Fruit fly (Drosophila melanogaster) whole organism, embryonic: ENCODE results near the gene CG5521.

ENCODE experiments used
- ATbp ChIP-seq: fragments of 200-800 bp; sonication (Bioruptor generic); optimal IDR thresholded peaks from 2 replicates; lab custom pipeline; 2017; ENCODE audit warnings: missing biosample characterization, mild to moderate bottlenecking, missing genetic modification characterization, missing genetic modification reagents
- Atf-2 ChIP-seq: fragments of 200-800 bp; sonication (Bioruptor generic); optimal IDR thresholded peaks from 2 replicates; lab custom pipeline; 2016; ENCODE audit warnings: missing biosample characterization, missing genetic modification characterization
- CG1024 ChIP-seq: fragments of 200-800 bp; sonication (Bioruptor generic); IDR thresholded peaks from 2 replicates; pipeline ENCODE4 v1.3.6; 2022; ENCODE audit warnings: missing biosample characterization, missing genetic modification characterization
- CG10366 ChIP-seq: fragments of 200-800 bp; sonication (Bioruptor generic); IDR thresholded peaks from 2 replicates; pipeline ENCODE4 v1.3.6; 2022; ENCODE audit warnings: missing biosample characterization, missing genetic modification characterization
- CG11093 ChIP-seq: fragments of 200-800 bp; sonication (Bioruptor generic); IDR thresholded peaks from 3 replicates; pipeline ENCODE4 v1.3.6; 2022; ENCODE audit warnings: missing biosample characterization, missing genetic modification characterization
- CG13624 ChIP-seq: fragments of 200-800 bp; sonication (Bioruptor generic); optimal IDR thresholded peaks from 2 replicates; lab custom pipeline; 2016; ENCODE audit warnings: missing biosample characterization, missing genetic modification characterization
- CG14860 ChIP-seq: fragments of 200-800 bp; sonication (Bioruptor generic); IDR thresholded peaks from 3 replicates; pipeline ENCODE4 v1.3.6; 2022; ENCODE audit warnings: missing biosample characterization, missing genetic modification characterization; ENCODE audit not compliant: partially characterized antibody
- CG14965 ChIP-seq: fragments of 200-800 bp; sonication (Bioruptor generic); optimal IDR thresholded peaks from 2 replicates; lab custom pipeline; 2016; ENCODE audit warnings: missing biosample characterization, missing genetic modification characterization, borderline replicate concordance
- CG15073 ChIP-seq: fragments of 200-800 bp; sonication (Bioruptor generic); optimal IDR thresholded peaks from 2 replicates; lab custom pipeline; 2016; ENCODE audit warnings: missing biosample characterization, missing genetic modification characterization
- CG15601 ChIP-seq: fragments of 200-800 bp; sonication (Bioruptor generic); optimal IDR thresholded peaks from 3 replicates; lab custom pipeline; 2019; ENCODE audit warnings: missing biosample characterization, mild to moderate bottlenecking, missing genetic modification characterization, moderate library complexity
- CG17361 ChIP-seq: fragments of 200-800 bp; sonication (Bioruptor generic); IDR thresholded peaks from 3 replicates; pipeline ENCODE4 v1.3.6; 2022; ENCODE audit warnings: missing biosample characterization, missing genetic modification characterization
- CG17802 ChIP-seq: fragments of 200-800 bp; sonication (Bioruptor generic); optimal IDR thresholded peaks from 2 replicates; lab custom pipeline; 2018; ENCODE audit warnings: missing biosample characterization, mild to moderate bottlenecking, missing genetic modification characterization, moderate library complexity
- CG2129 ChIP-seq: fragments of 200-800 bp; sonication (Bioruptor generic); IDR thresholded peaks from 2 replicates; pipeline ENCODE4 v1.3.6; 2022; ENCODE audit warnings: missing biosample characterization, missing genetic modification characterization; ENCODE audit not compliant: partially characterized antibody
- CG2889 ChIP-seq: fragments of 200-800 bp; sonication (Bioruptor generic); IDR thresholded peaks from 3 replicates; pipeline ENCODE4 v1.3.6; 2022; ENCODE audit warnings: missing biosample characterization, missing genetic modification characterization
- CG33213 ChIP-seq: fragments of 200-800 bp; sonication (Bioruptor generic); optimal IDR thresholded peaks from 3 replicates; lab custom pipeline; 2016; ENCODE audit warnings: missing biosample characterization, missing genetic modification characterization
- CG34224 ChIP-seq: fragments of 200-800 bp; sonication (Bioruptor generic); IDR thresholded peaks from 3 replicates; pipeline ENCODE4 v1.3.6; 2022; ENCODE audit warnings: missing biosample characterization, missing genetic modification characterization; ENCODE audit not compliant: partially characterized antibody
- CG8924 ChIP-seq: fragments of 200-800 bp; optimal IDR thresholded peaks from 3 replicates; lab custom pipeline; 2019; ENCODE audit warnings: missing biosample characterization, mild to moderate bottlenecking, missing genetic modification characterization, moderate library complexity
- CG9727 ChIP-seq: fragments of 200-800 bp; sonication (Bioruptor generic); optimal IDR thresholded peaks from 3 replicates; lab custom pipeline; 2017; ENCODE audit warnings: missing biosample characterization, mild to moderate bottlenecking, missing genetic modification characterization
- CG9797 ChIP-seq: fragments of 200-800 bp; sonication (Bioruptor generic); optimal IDR thresholded peaks from 3 replicates; lab custom pipeline; 2018; ENCODE audit warnings: missing biosample characterization, mild to moderate bottlenecking, missing genetic modification characterization
- CkIIα-i1 ChIP-seq: fragments of 200-800 bp; sonication (Bioruptor generic); IDR thresholded peaks from 2 replicates; pipeline ENCODE4 v1.3.6; 2022; ENCODE audit warnings: missing biosample characterization, missing genetic modification characterization
- CrebB ChIP-seq: fragments of 200-800 bp; sonication (Bioruptor generic); optimal IDR thresholded peaks from 3 replicates; lab custom pipeline; 2018; ENCODE audit warnings: missing biosample characterization, mild to moderate bottlenecking, missing genetic modification characterization
- Eip74EF ChIP-seq, 2 experiments: fragments of 200-800 bp in 1 of 2; fragments of >200 bp in 1 of 2; sonication (Bioruptor generic) in 1 of 2; optimal IDR thresholded peaks; 2 replicates each; lab custom pipeline; 2017 to 2019; ENCODE audit warnings: missing biosample characterization in 2 of 2, missing genetic modification characterization in 2 of 2, mild to moderate bottlenecking in 1 of 2, moderate library complexity in 1 of 2
- Fer1 ChIP-seq: fragments of 200-800 bp; sonication (Bioruptor generic); optimal IDR thresholded peaks from 2 replicates; lab custom pipeline; 2017; ENCODE audit warnings: missing biosample characterization, mild to moderate bottlenecking, missing genetic modification characterization
- H15 ChIP-seq: fragments of 200-800 bp; sonication (Bioruptor generic); IDR thresholded peaks from 3 replicates; pipeline ENCODE4 v1.3.6; 2022; ENCODE audit warnings: missing biosample characterization, missing genetic modification characterization
- H2.0 ChIP-seq: fragments of 200-800 bp; sonication (Bioruptor generic); IDR thresholded peaks from 2 replicates; pipeline ENCODE4 v1.3.6; 2022; ENCODE audit warnings: missing biosample characterization, missing genetic modification characterization
- HHEX ChIP-seq: fragments of 200-800 bp; sonication (Bioruptor generic); optimal IDR thresholded peaks from 3 replicates; lab custom pipeline; 2017; ENCODE audit warnings: missing biosample characterization, mild to moderate bottlenecking, missing genetic modification characterization, missing genetic modification reagents
- Hsf ChIP-seq: fragments of 200-800 bp; sonication (Bioruptor generic); optimal IDR thresholded peaks from 3 replicates; lab custom pipeline; 2016; ENCODE audit warnings: missing biosample characterization, missing genetic modification characterization
- Lpt ChIP-seq: fragments of >200 bp; optimal IDR thresholded peaks from 2 replicates; lab custom pipeline; 2018; ENCODE audit warnings: missing biosample characterization, missing genetic modification characterization
- Med ChIP-seq: fragments of 200-800 bp; sonication (Bioruptor generic); peaks from one replicate; lab custom pipeline; 2016; ENCODE audit warnings: missing biosample characterization, missing genetic modification characterization, mild to moderate bottlenecking, inconsistent platforms, moderate library complexity
- NC2β ChIP-seq: fragments of 200-800 bp; sonication (Bioruptor generic); optimal IDR thresholded peaks from 2 replicates; lab custom pipeline; 2016; ENCODE audit warnings: missing biosample characterization, missing genetic modification characterization
- Sox100B ChIP-seq: fragments of 200-800 bp; sonication (Bioruptor generic); optimal IDR thresholded peaks from 3 replicates; lab custom pipeline; 2018; ENCODE audit warnings: missing biosample characterization, mild to moderate bottlenecking, missing genetic modification characterization
- Ssrp ChIP-seq: fragments of 200-800 bp; sonication (Bioruptor generic); optimal IDR thresholded peaks from 2 replicates; lab custom pipeline; 2018; ENCODE audit warnings: missing biosample characterization, mild to moderate bottlenecking, missing genetic modification characterization, moderate library complexity
- abd-A ChIP-seq: fragments of 200-800 bp; sonication (Bioruptor generic); optimal IDR thresholded peaks from 3 replicates; lab custom pipeline; 2019; ENCODE audit warnings: missing biosample characterization, mild to moderate bottlenecking, missing genetic modification characterization, moderate library complexity
- danr ChIP-seq: fragments of 200-800 bp; sonication (Bioruptor generic); IDR thresholded peaks from 2 replicates; pipeline ENCODE4 v1.3.6; 2022; ENCODE audit warnings: missing biosample characterization, missing genetic modification characterization
- exex ChIP-seq: fragments of 200-800 bp; sonication (Bioruptor generic); optimal IDR thresholded peaks from 4 replicates; lab custom pipeline; 2018; ENCODE audit warnings: missing biosample characterization, mild to moderate bottlenecking, missing genetic modification characterization, moderate library complexity
- eyg ChIP-seq: fragments of 200-800 bp; sonication (Bioruptor generic); optimal IDR thresholded peaks from 3 replicates; lab custom pipeline; 2016; ENCODE audit warnings: missing biosample characterization, missing genetic modification characterization
- fd3F ChIP-seq: fragments of 200-800 bp; sonication (Bioruptor generic); optimal IDR thresholded peaks from 2 replicates; lab custom pipeline; 2018; ENCODE audit warnings: missing biosample characterization, mild to moderate bottlenecking, missing genetic modification characterization, moderate library complexity
- fd96Cb ChIP-seq: fragments of 200-800 bp; sonication (Bioruptor generic); optimal IDR thresholded peaks from 2 replicates; lab custom pipeline; 2018; ENCODE audit warnings: missing biosample characterization, mild to moderate bottlenecking, missing genetic modification characterization, moderate library complexity
- gce ChIP-seq: fragments of 200-800 bp; sonication (Bioruptor generic); IDR thresholded peaks from 3 replicates; pipeline ENCODE4 v1.3.6; 2022; ENCODE audit warnings: missing biosample characterization, missing genetic modification characterization
- gem ChIP-seq: fragments of 200-800 bp; sonication (Bioruptor generic); optimal IDR thresholded peaks from 2 replicates; lab custom pipeline; 2019; ENCODE audit warnings: missing biosample characterization, mild to moderate bottlenecking, missing genetic modification characterization, moderate library complexity
- gfzf ChIP-seq: fragments of 200-800 bp; sonication (Bioruptor generic); optimal IDR thresholded peaks from 2 replicates; lab custom pipeline; 2016; ENCODE audit warnings: missing biosample characterization, mild to moderate bottlenecking, missing genetic modification characterization, moderate library complexity
- grn ChIP-seq: fragments of 200-800 bp; sonication (Bioruptor generic); optimal IDR thresholded peaks from 3 replicates; lab custom pipeline; 2017; ENCODE audit warnings: missing biosample characterization, missing genetic modification characterization
- gsb-n ChIP-seq: fragments of 200-800 bp; sonication (Bioruptor generic); optimal IDR thresholded peaks from 3 replicates; lab custom pipeline; 2018; ENCODE audit warnings: missing biosample characterization, mild to moderate bottlenecking, missing genetic modification characterization
- ind ChIP-seq: fragments of 200-800 bp; sonication (Bioruptor generic); optimal IDR thresholded peaks from 3 replicates; lab custom pipeline; 2016; ENCODE audit warnings: missing biosample characterization, missing genetic modification characterization
- kay ChIP-seq: fragments of 200-800 bp; sonication (Bioruptor generic); optimal IDR thresholded peaks from 2 replicates; lab custom pipeline; 2016; ENCODE audit warnings: missing biosample characterization, missing genetic modification characterization
- lola ChIP-seq, 3 experiments: fragments of >200 bp in 2 of 3; fragments of 200-800 bp in 1 of 3; sonication (Bioruptor generic) in 1 of 3; optimal IDR thresholded peaks; 2 replicates each; lab custom pipeline; 2017 to 2019; ENCODE audit warnings: missing biosample characterization in 3 of 3, missing genetic modification characterization in 3 of 3, mild to moderate bottlenecking in 1 of 3, moderate library complexity in 1 of 3
- otp ChIP-seq: fragments of 200-800 bp; sonication (Bioruptor generic); IDR thresholded peaks from 3 replicates; pipeline ENCODE4, ENCODE4 v1.3.6; 2022; ENCODE audit warnings: missing biosample characterization, missing genetic modification characterization
- pb ChIP-seq: fragments of 200-800 bp; sonication (Bioruptor generic); optimal IDR thresholded peaks from 3 replicates; lab custom pipeline; 2016; ENCODE audit warnings: missing biosample characterization, missing genetic modification characterization
- phol ChIP-seq: fragments of 200-800 bp; sonication (Bioruptor generic); optimal IDR thresholded peaks from 3 replicates; lab custom pipeline; 2018; ENCODE audit warnings: missing biosample characterization, mild to moderate bottlenecking, missing genetic modification characterization, moderate library complexity
- psq ChIP-seq: fragments of 200-800 bp; sonication (Bioruptor generic); optimal IDR thresholded peaks from 2 replicates; lab custom pipeline; 2017; ENCODE audit warnings: missing biosample characterization, missing genetic modification characterization
- ranshi ChIP-seq: fragments of 200-800 bp; sonication (Bioruptor generic); IDR thresholded peaks from 2 replicates; pipeline ENCODE4 v1.3.6; 2022; ENCODE audit warnings: missing biosample characterization, missing genetic modification characterization

CG5521 gene

DNA sequence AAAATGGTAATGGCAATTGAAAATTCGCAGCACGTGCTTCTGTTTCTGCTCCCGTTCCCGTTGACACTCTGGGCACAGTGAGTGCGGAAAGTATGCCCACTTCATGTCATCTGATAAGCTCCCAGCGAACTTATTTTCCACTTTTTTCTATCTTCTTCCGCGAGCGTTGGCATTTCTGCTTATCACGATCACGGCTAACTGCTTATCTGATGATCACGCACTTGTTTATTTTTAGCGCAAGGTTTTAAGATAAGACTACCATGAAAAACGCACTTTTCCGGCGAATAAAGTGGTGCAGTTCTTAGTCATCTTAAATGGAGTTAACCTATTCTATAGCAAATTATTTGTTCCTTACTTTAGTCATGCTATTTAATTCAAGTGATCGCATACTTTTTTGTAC, 29.3 kb upstream of the CG5521 start (continued):
- peak; percentile 30 for TF ChIP-seq exex
- no peak for TF ChIP-seq psq
- TF ChIP-seq NC2β (GFP tag; lab: Kevin White, UChicago): peak; percentile 6
- TF ChIP-seq CG2889 (GFP tag; lab: Robert Waterston, UW): no peak
- peak; percentile 16 for TF ChIP-seq CG15601 (tag; lab: Kevin White, UChicago)
- no peak for TF ChIP-seq gfzf (GFP tag; lab: Kevin White, UChicago)
- peak; percentile 82 for TF ChIP-seq grn
- TF ChIP-seq kay (GFP tag; lab: Kevin White, UChicago): no peak
- TF ChIP-seq CG9797: no peak
- TF ChIP-seq CG11093 (GFP tag; lab: Robert Waterston, UW): no peak
- no peak for TF ChIP-seq CG14965
- peak; percentile 35 for TF ChIP-seq CG8924
- TF ChIP-seq CG17361 (GFP tag; lab: Robert Waterston, UW): peak; percentile 75
- TF ChIP-seq CG33213 (GFP tag; lab: Kevin White, UChicago): no peak
- no peak for TF ChIP-seq abd-A (tag; lab: Kevin White, UChicago)
- no peak for TF ChIP-seq CG10366 (GFP tag; lab: Robert Waterston, UW)
- no peak for TF ChIP-seq ranshi
- peak; percentile 57 for TF ChIP-seq phol (tag; lab: Kevin White, UChicago)
- TF ChIP-seq ind (GFP tag; lab: Kevin White, UChicago): peak; percentile 60
- peak; percentile 55 for TF ChIP-seq fd96Cb (tag; lab: Kevin White, UChicago)
- TF ChIP-seq gsb-n: no peak
- TF ChIP-seq otp (GFP tag; lab: Robert Waterston, UW): no peak
- TF ChIP-seq ATbp: peak; percentile 16
- no peak for TF ChIP-seq CkIIα-i1 (GFP tag; lab: Robert Waterston, UW)
- TF ChIP-seq Ssrp: peak; percentile 53
- no peak for TF ChIP-seq gem
- no peak for TF ChIP-seq danr
- no peak for TF ChIP-seq gce (GFP tag; lab: Robert Waterston, UW)
- peak in 1 of 3 experiments; percentile 14 for TF ChIP-seq lola (GFP tag; optimal IDR thresholded peaks at IDR 0.05; lab: Kevin White, UChicago)
- TF ChIP-seq CG15073 (GFP tag; lab: Kevin White, UChicago): no peak
- peak; percentile 35 for TF ChIP-seq CG13624 (GFP tag; lab: Kevin White, UChicago)
- TF ChIP-seq Atf-2 (GFP tag; lab: Kevin White, UChicago): peak; percentile 20
- no peak for TF ChIP-seq pb (GFP tag; lab: Kevin White, UChicago)
- TF ChIP-seq Med (GFP tag; lab: Kevin White, UChicago): peak; percentile 84
- TF ChIP-seq CG9727 (GFP tag; lab: Kevin White, UChicago): peak; percentile 44
- peak; percentile 50 for TF ChIP-seq Hsf (GFP tag; lab: Kevin White, UChicago)
- peak; percentile 52 for TF ChIP-seq HHEX
- TF ChIP-seq fd3F (GFP tag; lab: Kevin White, UChicago): no peak
- no peak for TF ChIP-seq CG14860 (GFP tag; lab: Robert Waterston, UW)
- peak; percentile 43 for TF ChIP-seq Fer1 (GFP tag; lab: Kevin White, UChicago)
- TF ChIP-seq CG34224: no peak
- no peak for TF ChIP-seq CrebB
- TF ChIP-seq CG1024: 0 out of 2 replicates have a peak, but pooled peaks have one; percentile 4
- no peak for TF ChIP-seq H15
- no peak for TF ChIP-seq H2.0 (GFP tag; lab: Robert Waterston, UW)
- TF ChIP-seq Sox100B (GFP tag; lab: Kevin White, UChicago): peak; percentile 65
- TF ChIP-seq eyg: no peak
- no peak for TF ChIP-seq CG17802 (tag; lab: Kevin White, UChicago)
- TF ChIP-seq CG2129 (GFP tag; lab: Robert Waterston, UW): no peak
- no peak for TF ChIP-seq Lpt (GFP tag; lab: Kevin White, UChicago)
- peak in 1 of 2 experiments; percentile 47 for TF ChIP-seq Eip74EF (GFP tag; optimal IDR thresholded peaks at IDR 0.05; lab: Kevin White, UChicago)
